Worm (Caenorhabditis elegans) whole organism, L2 larva: Measurements from ENCODE around the gene srh-270.

Experiments
- F13H6.1 ChIP-seq: sonication (generic microtip); optimal IDR thresholded peaks from 2 replicates; lab custom pipeline; 2016; ENCODE audit warnings: missing genetic modification characterization, missing compliant biosample characterization
- R02D3.7 ChIP-seq: fragments of 150-350 bp; optimal IDR thresholded peaks from 2 replicates; lab custom pipeline; 2014; ENCODE audit warnings: missing biosample characterization, missing genetic modification characterization
- Y55F3AM.14 ChIP-seq: fragments of 200-800 bp; sonication (Bioruptor generic); optimal IDR thresholded peaks from 2 replicates; lab custom pipeline; 2018; ENCODE audit warnings: mild to moderate bottlenecking, missing genetic modification characterization, missing compliant biosample characterization
- aly-2 ChIP-seq: fragments of 150-350 bp; optimal IDR thresholded peaks from 2 replicates; lab custom pipeline; 2014; ENCODE audit warnings: missing biosample characterization, missing genetic modification characterization
- blmp-1 ChIP-seq: sonication (generic microtip); optimal IDR thresholded peaks from 2 replicates; lab custom pipeline; 2017; ENCODE audit warnings: missing genetic modification characterization, mild to moderate bottlenecking, missing compliant biosample characterization, antibody characterized with exemption, moderate library complexity; ENCODE audit not compliant: insufficient read depth
- ceh-16 ChIP-seq: fragments of 150-350 bp; optimal IDR thresholded peaks from 2 replicates; lab custom pipeline; 2014; ENCODE audit warnings: missing biosample characterization, missing genetic modification characterization
- ceh-82 ChIP-seq: fragments of 150-350 bp; optimal IDR thresholded peaks from 2 replicates; lab custom pipeline; 2014; ENCODE audit warnings: missing biosample characterization, missing genetic modification characterization
- crh-2 ChIP-seq: sonication (generic microtip); optimal IDR thresholded peaks from 2 replicates; lab custom pipeline; 2017; ENCODE audit warnings: missing biosample characterization, missing genetic modification characterization
- dmd-4 ChIP-seq: sonication (generic microtip); optimal IDR thresholded peaks from 2 replicates; lab custom pipeline; 2017; ENCODE audit warnings: missing biosample characterization, missing genetic modification characterization
- egl-27 ChIP-seq: sonication (generic microtip); optimal IDR thresholded peaks from 3 replicates; lab custom pipeline; 2017; ENCODE audit warnings: missing biosample characterization, missing genetic modification reagents, missing genetic modification characterization
- elt-1 ChIP-seq: fragments of 150-350 bp; optimal IDR thresholded peaks from 2 replicates; lab custom pipeline; 2014; ENCODE audit warnings: missing biosample characterization, missing genetic modification characterization
- elt-3 ChIP-seq: sonication (generic microtip); optimal IDR thresholded peaks from 2 replicates; lab custom pipeline; 2017; ENCODE audit warnings: missing biosample characterization, missing genetic modification characterization
- gmeb-1 ChIP-seq: fragments of 150-350 bp; optimal IDR thresholded peaks from 2 replicates; lab custom pipeline; 2014; ENCODE audit warnings: missing biosample characterization, missing genetic modification characterization
- lin-13 ChIP-seq: fragments of 150-350 bp; optimal IDR thresholded peaks from 2 replicates; lab custom pipeline; 2014; ENCODE audit warnings: missing biosample characterization, missing genetic modification reagents, missing genetic modification characterization
- lin-39 ChIP-seq: fragments of 150-350 bp; optimal IDR thresholded peaks from 2 replicates; lab custom pipeline; 2014; ENCODE audit warnings: missing biosample characterization, missing genetic modification reagents, missing genetic modification characterization
- mab-5 ChIP-seq: fragments of 150-350 bp; optimal IDR thresholded peaks from 2 replicates; lab custom pipeline; 2014; ENCODE audit warnings: missing biosample characterization, missing genetic modification characterization
- mbf-1 ChIP-seq: sonication (generic microtip); optimal IDR thresholded peaks from 2 replicates; lab custom pipeline; 2017; ENCODE audit warnings: missing biosample characterization, missing genetic modification characterization
- mdl-1 ChIP-seq, 2 experiments: fragments of 150-350 bp in 1 of 2; sonication (generic microtip) in 1 of 2; optimal IDR thresholded peaks; 2 replicates each; lab custom pipeline; 2017; ENCODE audit warnings: missing biosample characterization in 2 of 2, missing genetic modification characterization in 2 of 2
- nhr-10 ChIP-seq: sonication (generic microtip); optimal IDR thresholded peaks from 2 replicates; lab custom pipeline; 2017; ENCODE audit warnings: missing biosample characterization, missing genetic modification characterization
- nhr-12 ChIP-seq: fragments of 150-350 bp; optimal IDR thresholded peaks from 2 replicates; lab custom pipeline; 2014; ENCODE audit warnings: missing biosample characterization, missing genetic modification characterization
- nhr-21 ChIP-seq: fragments of 150-350 bp; optimal IDR thresholded peaks from 2 replicates; lab custom pipeline; 2014; ENCODE audit warnings: missing biosample characterization, missing genetic modification characterization
- nhr-237 ChIP-seq: fragments of 150-350 bp; optimal IDR thresholded peaks from 2 replicates; lab custom pipeline; 2014; ENCODE audit warnings: missing biosample characterization, missing genetic modification characterization
- nhr-6 ChIP-seq: fragments of 150-350 bp; optimal IDR thresholded peaks from 2 replicates; lab custom pipeline; 2014; ENCODE audit warnings: missing biosample characterization, missing genetic modification characterization
- nhr-77 ChIP-seq: fragments of 150-350 bp; optimal IDR thresholded peaks from 2 replicates; lab custom pipeline; 2014; ENCODE audit warnings: missing biosample characterization, missing genetic modification characterization
- peb-1 ChIP-seq: fragments of 150-350 bp; optimal IDR thresholded peaks from 2 replicates; lab custom pipeline; 2014; ENCODE audit warnings: missing biosample characterization, missing genetic modification characterization
- sma-3 ChIP-seq: sonication (generic microtip); optimal IDR thresholded peaks from 2 replicates; lab custom pipeline; 2016; ENCODE audit warnings: missing genetic modification reagents, missing genetic modification characterization, missing compliant biosample characterization
- sma-9 ChIP-seq, 2 experiments: fragments of 150-350 bp in 1 of 2; sonication (generic microtip) in 1 of 2; optimal IDR thresholded peaks; 2 replicates each; lab custom pipeline; 2014 to 2016; ENCODE audit warnings: missing genetic modification characterization in 2 of 2, mild to moderate bottlenecking in 1 of 2, missing biosample characterization in 1 of 2, missing compliant biosample characterization in 1 of 2, missing genetic modification reagents in 1 of 2, moderate library complexity in 1 of 2
- unc-39 ChIP-seq: fragments of 150-350 bp; optimal IDR thresholded peaks from 2 replicates; lab custom pipeline; 2014; ENCODE audit warnings: missing biosample characterization, missing genetic modification characterization
- unc-55 ChIP-seq: fragments of 150-350 bp; sonication (generic microtip); optimal IDR thresholded peaks from 3 replicates; lab custom pipeline; 2014; ENCODE audit warnings: missing biosample characterization, missing genetic modification reagents, missing genetic modification characterization
- unc-62 ChIP-seq: fragments of 150-350 bp; optimal IDR thresholded peaks from 2 replicates; lab custom pipeline; 2014; ENCODE audit warnings: missing biosample characterization, missing genetic modification reagents, missing genetic modification characterization
- zag-1 ChIP-seq: fragments of 150-350 bp; optimal IDR thresholded peaks from 2 replicates; lab custom pipeline; 2014; ENCODE audit warnings: missing biosample characterization, missing genetic modification characterization
- ztf-1 ChIP-seq: fragments of 200-800 bp; sonication (Bioruptor generic); conservative IDR thresholded peaks from 2 replicates; pipeline ENCODE4 v1.3.6; 2022; ENCODE audit warnings: missing genetic modification characterization, missing compliant biosample characterization

srh-270 gene

ce11 chrV:2870127-2870526, 8.7 kb upstream of the srh-270 start, which contains the start of gene srh-243:
Gene srh-243, plus strand, starts transcription at chrV:2870427.
- TF ChIP-seq nhr-6 (tag; lab: Kevin White, UChicago) (no peak), peb-1 (tag; lab: Kevin White, UChicago) (no peak), blmp-1 (tag; lab: Kevin White, UChicago) (no peak), egl-27 (tag; lab: Kevin White, UChicago) (no peak), nhr-21 (tag; lab: Kevin White, UChicago) (no peak), F13H6.1 (tag; lab: Kevin White, UChicago) (no peak)

DNA sequence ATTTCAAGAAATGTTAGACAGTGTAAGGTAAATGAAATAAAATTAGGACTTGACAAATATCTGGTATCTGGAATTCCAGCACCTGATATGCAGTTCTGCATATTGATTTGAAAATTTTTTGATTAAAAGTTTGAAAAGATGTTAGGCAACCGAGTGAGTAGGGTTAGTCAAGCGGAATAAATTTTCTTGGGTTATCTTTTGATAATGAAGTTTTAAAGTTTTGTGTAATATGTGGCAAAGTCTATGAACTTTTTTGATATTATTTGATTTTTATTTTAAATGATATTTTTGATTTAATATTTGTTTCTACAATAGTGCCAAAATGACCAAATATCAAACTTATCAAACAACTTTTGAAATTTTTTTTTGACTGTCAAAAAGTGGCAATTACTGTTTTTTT, 8.1 kb upstream of the srh-270 start, which contains the start of gene srh-241:
TSS of gene srh-241 (minus strand) at position 101 of the 400 bp plus-strand sequence.
- no peak for TF ChIP-seq peb-1 (tag; lab: Kevin White, UChicago)
- TF ChIP-seq ztf-1 (GFP tag; lab: Robert Waterston, UW) = no peak
- no peak for TF ChIP-seq sma-3 (GFP tag; lab: Kevin White, UChicago)
- TF ChIP-seq ceh-16 = no peak
- TF ChIP-seq gmeb-1 = no peak
- no peak for TF ChIP-seq nhr-237
- no peak for TF ChIP-seq sma-9 (GFP tag; optimal IDR thresholded peaks at IDR 0.05; lab: Kevin White, UChicago)
- TF ChIP-seq sma-9 (tag; optimal IDR thresholded peaks at IDR 0.05; lab: Kevin White, UChicago) = no peak
- TF ChIP-seq mdl-1 (tag; optimal IDR thresholded peaks at IDR 0.05; lab: Kevin White, UChicago) = no peak
- no peak for TF ChIP-seq dmd-4 (tag; lab: Kevin White, UChicago)
- TF ChIP-seq unc-39 (tag; lab: Kevin White, UChicago) = no peak
- no peak for TF ChIP-seq lin-13
- no peak for TF ChIP-seq nhr-10 (tag; lab: Kevin White, UChicago)
- no peak for TF ChIP-seq mbf-1
- TF ChIP-seq unc-62 (GFP tag; lab: Kevin White, UChicago) = no peak

- TF ChIP-seq ceh-82 (tag; lab: Kevin White, UChicago) = no peak
- no peak for TF ChIP-seq nhr-10 (tag; lab: Kevin White, UChicago)
- no peak for TF ChIP-seq crh-2
- TF ChIP-seq mab-5 (tag; lab: Kevin White, UChicago) = no peak
Measured at ce11 chrV:2864899-2865298, 3.5 kb upstream of the srh-270 start, which contains the start of gene srh-240. Gene srh-240, plus strand, starts transcription at chrV:2865199.

- TF ChIP-seq mab-5 (tag; lab: Kevin White, UChicago) (no peak), nhr-12 (tag; lab: Kevin White, UChicago) (no peak), R02D3.7 (tag; lab: Kevin White, UChicago) (no peak), zag-1 (tag; lab: Kevin White, UChicago) (no peak), egl-27 (tag; lab: Kevin White, UChicago) (no peak), peb-1 (tag; lab: Kevin White, UChicago) (no peak), lin-13 (no peak), mbf-1 (no peak), ceh-82 (tag; lab: Kevin White, UChicago) (no peak)
Measured at ce11 chrV:2863033-2863432, 1.6 kb upstream of the srh-270 start, which contains the start of gene srh-272. Gene srh-272, plus strand, starts transcription at chrV:2863333.

DNA sequence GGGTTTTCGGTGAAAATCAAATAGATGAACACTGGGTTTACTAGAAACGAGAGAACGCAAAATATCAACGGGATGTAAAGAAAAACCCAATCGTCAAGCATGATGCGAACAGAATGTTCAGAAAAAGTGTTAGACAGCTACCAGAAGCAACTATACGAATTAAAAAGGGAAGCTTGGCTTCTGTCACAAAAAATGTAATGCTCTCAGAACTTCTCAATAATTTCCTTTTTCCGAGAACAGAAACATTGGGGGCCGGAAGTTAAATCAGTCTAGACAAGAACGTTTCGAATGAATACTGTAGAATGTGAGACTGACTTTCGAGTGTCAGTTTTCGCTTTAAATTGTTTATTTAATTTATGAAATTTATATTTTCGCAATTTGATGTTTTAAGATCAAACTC, 1.7 kb downstream of the srh-270 start, which contains the start of gene srj-54:
TSS of gene srj-54 (minus strand) at position 101 of the 400 bp plus-strand sequence.
- TF ChIP-seq R02D3.7 (tag; lab: Kevin White, UChicago) (no peak), nhr-21 (tag; lab: Kevin White, UChicago) (no peak), mbf-1 (no peak), Y55F3AM.14 (GFP tag; lab: Kevin White, UChicago) (no peak), ceh-16 (no peak), mab-5 (tag; lab: Kevin White, UChicago) (no peak), elt-3 (tag; lab: Kevin White, UChicago) (no peak), F13H6.1 (tag; lab: Kevin White, UChicago) (no peak), nhr-237 (no peak), elt-1 (tag; lab: Kevin White, UChicago) (no peak), crh-2 (no peak), lin-39 (tag; lab: Kevin White, UChicago) (no peak)

ce11 chrV:2857842-2858241, 3.6 kb downstream of the srh-270 start, which contains the start of gene srj-55:
Gene srj-55, minus strand, starts transcription at chrV:2857942.
- TF ChIP-seq lin-13 (no peak), unc-55 (GFP tag; lab: Kevin White, UChicago) (no peak), aly-2 (no peak), dmd-4 (tag; lab: Kevin White, UChicago) (no peak), elt-3 (tag; lab: Kevin White, UChicago) (no peak), nhr-77 (no peak), sma-3 (GFP tag; lab: Kevin White, UChicago) (no peak)
